Worm (Caenorhabditis elegans) whole organism, mixed stage, embryonic: ENCODE data around the gene ZK1248.19.

ENCODE experiments used
- M03D4.4 ChIP-seq: sonication (generic microtip); optimal IDR thresholded peaks from 2 replicates; lab custom pipeline; 2017; ENCODE audit warnings: mild to moderate bottlenecking, missing genetic modification characterization, missing compliant biosample characterization
- bed-3 ChIP-seq: fragments of 200-800 bp; sonication (Bioruptor generic); optimal IDR thresholded peaks from 3 replicates; lab custom pipeline; 2018; ENCODE audit warnings: mild to moderate bottlenecking, missing genetic modification characterization, moderate library complexity, missing compliant biosample characterization
- blmp-1 ChIP-seq: fragments of 150-350 bp; optimal IDR thresholded peaks from 2 replicates; lab custom pipeline; 2014; ENCODE audit warnings: missing biosample characterization, missing genetic modification characterization
- ceh-43 ChIP-seq: fragments of 200-800 bp; sonication (Bioruptor generic); optimal IDR thresholded peaks from 2 replicates; lab custom pipeline; 2018; ENCODE audit warnings: mild to moderate bottlenecking, missing genetic modification characterization, moderate library complexity, missing compliant biosample characterization
- ceh-83 ChIP-seq: fragments of 200-800 bp; sonication (Bioruptor generic); optimal IDR thresholded peaks from 2 replicates; lab custom pipeline; 2018; ENCODE audit warnings: mild to moderate bottlenecking, missing genetic modification characterization, missing compliant biosample characterization
- ces-1 ChIP-seq: fragments of 150-350 bp; optimal IDR thresholded peaks from 2 replicates; lab custom pipeline; 2014; ENCODE audit warnings: missing biosample characterization, missing genetic modification reagents, missing genetic modification characterization
- drap-1 ChIP-seq: fragments of 200-800 bp; sonication (Bioruptor generic); optimal IDR thresholded peaks from 3 replicates; lab custom pipeline; 2018; ENCODE audit warnings: mild to moderate bottlenecking, missing genetic modification characterization, missing compliant biosample characterization
- elt-1 ChIP-seq: sonication (generic microtip); optimal IDR thresholded peaks from 2 replicates; lab custom pipeline; 2017; ENCODE audit warnings: missing genetic modification characterization, mild to moderate bottlenecking, missing compliant biosample characterization, antibody characterized with exemption, moderate library complexity, borderline replicate concordance; ENCODE audit not compliant: insufficient read depth
- elt-3 ChIP-seq: fragments of 150-350 bp; optimal IDR thresholded peaks from 2 replicates; lab custom pipeline; 2014; ENCODE audit warnings: missing biosample characterization, missing genetic modification characterization
- flh-1 ChIP-seq: fragments of 200-800 bp; sonication (Bioruptor generic); optimal IDR thresholded peaks from 2 replicates; lab custom pipeline; 2018; ENCODE audit warnings: mild to moderate bottlenecking, missing genetic modification characterization, moderate library complexity, missing compliant biosample characterization
- hlh-1 ChIP-seq: fragments of 150-350 bp; optimal IDR thresholded peaks from 2 replicates; lab custom pipeline; 2014; ENCODE audit warnings: missing biosample characterization, missing genetic modification reagents, missing genetic modification characterization
- lin-13 ChIP-seq: fragments of 150-350 bp; optimal IDR thresholded peaks from 2 replicates; lab custom pipeline; 2014; ENCODE audit warnings: missing biosample characterization, missing genetic modification characterization
- lin-32 ChIP-seq: fragments of 200-800 bp; sonication (Bioruptor generic); optimal IDR thresholded peaks from 2 replicates; lab custom pipeline; 2018; ENCODE audit warnings: mild to moderate bottlenecking, missing genetic modification characterization, missing compliant biosample characterization
- lsy-2 ChIP-seq: fragments of 150-350 bp; optimal IDR thresholded peaks from 2 replicates; lab custom pipeline; 2014; ENCODE audit warnings: missing biosample characterization, missing genetic modification characterization
- mab-5 ChIP-seq: fragments of 150-350 bp; optimal IDR thresholded peaks from 2 replicates; lab custom pipeline; 2014; ENCODE audit warnings: missing biosample characterization, missing genetic modification characterization
- mep-1 ChIP-seq: fragments of 150-350 bp; optimal IDR thresholded peaks from 2 replicates; lab custom pipeline; 2017; ENCODE audit warnings: missing biosample characterization, missing genetic modification reagents, missing genetic modification characterization, inconsistent platforms
- mls-2 ChIP-seq: sonication (generic microtip); optimal IDR thresholded peaks from 2 replicates; lab custom pipeline; 2016; ENCODE audit warnings: mild to moderate bottlenecking, missing genetic modification characterization, moderate library complexity, missing compliant biosample characterization
- nhr-12 ChIP-seq: fragments of 150-350 bp; optimal IDR thresholded peaks from 2 replicates; lab custom pipeline; 2014; ENCODE audit warnings: missing biosample characterization, missing genetic modification characterization
- nhr-2 ChIP-seq: fragments of 150-350 bp; optimal IDR thresholded peaks from 2 replicates; lab custom pipeline; 2014; ENCODE audit warnings: missing biosample characterization, missing genetic modification characterization
- nhr-237 ChIP-seq: fragments of 150-350 bp; optimal IDR thresholded peaks from 2 replicates; lab custom pipeline; 2014; ENCODE audit warnings: missing biosample characterization, missing genetic modification characterization
- nhr-28 ChIP-seq: fragments of 150-350 bp; optimal IDR thresholded peaks from 2 replicates; lab custom pipeline; 2014; ENCODE audit warnings: missing biosample characterization, missing genetic modification characterization
- nhr-76 ChIP-seq: sonication (generic microtip); optimal IDR thresholded peaks from 2 replicates; lab custom pipeline; 2017; ENCODE audit warnings: missing biosample characterization, missing genetic modification characterization
- pha-4 ChIP-seq: fragments of 150-350 bp; optimal IDR thresholded peaks from 2 replicates; lab custom pipeline; 2018; ENCODE audit warnings: missing biosample characterization, missing genetic modification reagents, missing genetic modification characterization
- snpc-4 ChIP-seq: fragments of 150-350 bp; optimal IDR thresholded peaks from 2 replicates; lab custom pipeline; 2014; ENCODE audit warnings: missing biosample characterization, missing genetic modification characterization
- tbx-8 ChIP-seq: fragments of 200-800 bp; sonication (Bioruptor generic); optimal IDR thresholded peaks from 2 replicates; lab custom pipeline; 2018; ENCODE audit warnings: mild to moderate bottlenecking, missing genetic modification characterization, moderate library complexity, missing compliant biosample characterization
- unc-120 ChIP-seq: sonication (generic microtip); optimal IDR thresholded peaks from 2 replicates; lab custom pipeline; 2017; ENCODE audit warnings: missing genetic modification characterization, missing compliant biosample characterization; ENCODE audit not compliant: poor library complexity, severe bottlenecking
- unc-39 ChIP-seq: fragments of 150-350 bp; optimal IDR thresholded peaks from 2 replicates; lab custom pipeline; 2014; ENCODE audit warnings: missing biosample characterization, missing genetic modification characterization
- unc-62 ChIP-seq: fragments of 150-350 bp; optimal IDR thresholded peaks from 2 replicates; lab custom pipeline; 2014; ENCODE audit warnings: missing biosample characterization, missing genetic modification reagents, missing genetic modification characterization
- zip-8 ChIP-seq: fragments of 150-350 bp; optimal IDR thresholded peaks from 2 replicates; lab custom pipeline; 2014; ENCODE audit warnings: missing biosample characterization, missing genetic modification characterization
- ztf-11 ChIP-seq: fragments of 150-350 bp; optimal IDR thresholded peaks from 2 replicates; lab custom pipeline; 2014; ENCODE audit warnings: missing biosample characterization, missing genetic modification characterization

ZK1248.19 gene

ce11 chrII:5799553-5799952 is 39.7 kb downstream of the ZK1248.19 start, which contains the start of gene K05F1.8:
K05F1.8 (minus strand) TSS chrII:5799653.
- TF ChIP-seq zip-8 = no peak
- no peak for TF ChIP-seq drap-1 (GFP tag; lab: Kevin White, UChicago)
- no peak for TF ChIP-seq flh-1 (GFP tag; lab: Kevin White, UChicago)
- TF ChIP-seq nhr-237 (tag; lab: Kevin White, UChicago) = no peak
- no peak for TF ChIP-seq ceh-83 (GFP tag; lab: Kevin White, UChicago)
- TF ChIP-seq mep-1 (tag; lab: Kevin White, UChicago) = no peak
- no peak for TF ChIP-seq unc-39 (tag; lab: Kevin White, UChicago)
- TF ChIP-seq elt-3 (tag; lab: Kevin White, UChicago) = no peak
- no peak for TF ChIP-seq blmp-1
- no peak for TF ChIP-seq ces-1 (GFP tag; lab: Kevin White, UChicago)
- no peak for TF ChIP-seq nhr-76 (tag; lab: Kevin White, UChicago)
- TF ChIP-seq ceh-43 (GFP tag; lab: Kevin White, UChicago) = no peak
- TF ChIP-seq hlh-1 (tag; lab: Kevin White, UChicago) = no peak
- no peak for TF ChIP-seq tbx-8
- TF ChIP-seq, all 35 proteins: peak for 0

ce11 chrII:5797348-5797977 is 41.8 kb downstream of the ZK1248.19 start, which contains the start of the genes msp-63 and msp-142:
msp-63 (minus strand) TSS chrII:5797448.
msp-142 (plus strand) TSS chrII:5797927.
- TF ChIP-seq mls-2 (tag; lab: Kevin White, UChicago) = no peak
- TF ChIP-seq ces-1 (GFP tag; lab: Kevin White, UChicago) = no peak
- no peak for TF ChIP-seq nhr-12 (tag; lab: Kevin White, UChicago)
- TF ChIP-seq elt-1 (tag; lab: Kevin White, UChicago) = no peak
- TF ChIP-seq zip-8 = no peak
- TF ChIP-seq lin-13 = no peak
- no peak for TF ChIP-seq M03D4.4
- no peak for TF ChIP-seq drap-1 (GFP tag; lab: Kevin White, UChicago)
- TF ChIP-seq mab-5 (tag; lab: Kevin White, UChicago) = no peak
- no peak for TF ChIP-seq elt-3 (tag; lab: Kevin White, UChicago)
- TF ChIP-seq snpc-4 (tag; lab: Kevin White, UChicago) = no peak
- no peak for TF ChIP-seq flh-1 (GFP tag; lab: Kevin White, UChicago)
- no peak for TF ChIP-seq hlh-1 (tag; lab: Kevin White, UChicago)

- TF ChIP-seq lsy-2 (tag; lab: Kevin White, UChicago) = no peak
- no peak for TF ChIP-seq nhr-237 (tag; lab: Kevin White, UChicago)
- no peak for TF ChIP-seq ces-1 (GFP tag; lab: Kevin White, UChicago)
- TF ChIP-seq bed-3 (GFP tag; lab: Kevin White, UChicago) = no peak
- TF ChIP-seq blmp-1 = no peak
Observed at ce11 chrII:5794195-5794594, 45.0 kb downstream of the ZK1248.19 start, which contains the start of gene acdh-8. acdh-8 (plus strand) TSS chrII:5794495.

- TF ChIP-seq unc-39 (tag; lab: Kevin White, UChicago) (no peak), elt-3 (tag; lab: Kevin White, UChicago) (no peak), pha-4 (tag; lab: Kevin White, UChicago) (no peak), mab-5 (tag; lab: Kevin White, UChicago) (no peak), nhr-76 (tag; lab: Kevin White, UChicago) (no peak), ceh-83 (GFP tag; lab: Kevin White, UChicago) (no peak), M03D4.4 (no peak), ztf-11 (tag; lab: Kevin White, UChicago) (no peak), blmp-1 (no peak)
Observed at ce11 chrII:5792490-5792889, 46.7 kb downstream of the ZK1248.19 start, which contains the start of gene K05F1.14. K05F1.14 (minus strand) TSS chrII:5792590.

ce11 chrII:5790313-5790773 is 48.9 kb downstream of the ZK1248.19 start, which contains the start of gene lect-2:
lect-2 (plus strand) TSS chrII:5790723.
- no peak for TF ChIP-seq lsy-2 (tag; lab: Kevin White, UChicago)
- TF ChIP-seq ces-1 (GFP tag; lab: Kevin White, UChicago) = no peak
- TF ChIP-seq M03D4.4 = no peak
- TF ChIP-seq elt-1 (tag; lab: Kevin White, UChicago) = peak; percentile 84
- peak; percentile 35 for TF ChIP-seq nhr-2 (tag; lab: Kevin White, UChicago)
- peak; percentile 28 for TF ChIP-seq unc-62
- TF ChIP-seq nhr-237 (tag; lab: Kevin White, UChicago) = no peak
- no peak for TF ChIP-seq snpc-4 (tag; lab: Kevin White, UChicago)
- no peak for TF ChIP-seq elt-3 (tag; lab: Kevin White, UChicago)
- TF ChIP-seq nhr-28 = no peak
- TF ChIP-seq drap-1 (GFP tag; lab: Kevin White, UChicago) = no peak
- TF ChIP-seq lin-32 (GFP tag; lab: Kevin White, UChicago) = no peak
- peak; percentile 6 for TF ChIP-seq unc-120
- peak; percentile 94 for TF ChIP-seq hlh-1 (tag; lab: Kevin White, UChicago)
- TF ChIP-seq, all 35 proteins: peak for 5
